Worm (Caenorhabditis elegans) whole organism, L4 larva: ENCODE results near the gene hira-1.

Source experiments
- F10B5.3 ChIP-seq: sonication (generic microtip); optimal IDR thresholded peaks from 2 replicates; lab custom pipeline; 2016; ENCODE audit warnings: mild to moderate bottlenecking, missing genetic modification characterization, missing compliant biosample characterization
- F44E2.7 ChIP-seq: fragments of 200-800 bp; sonication (Bioruptor generic); IDR thresholded peaks from 2 replicates; pipeline ENCODE4 v2.1.2; 2022; ENCODE audit warnings: missing genetic modification characterization, missing compliant biosample characterization
- R02D3.7 ChIP-seq: fragments of 150-350 bp; sonication (generic microtip); optimal IDR thresholded peaks from 3 replicates; lab custom pipeline; 2014; ENCODE audit warnings: missing biosample characterization, missing genetic modification characterization
- T20F7.1 ChIP-seq: fragments of 200-800 bp; sonication (Bioruptor generic); optimal IDR thresholded peaks from 2 replicates; lab custom pipeline; 2018; ENCODE audit warnings: mild to moderate bottlenecking, missing genetic modification characterization, missing compliant biosample characterization
- T26A8.4 ChIP-seq: fragments of 200-800 bp; sonication (Bioruptor generic); IDR thresholded peaks from 2 replicates; pipeline ENCODE4 v1.3.6; 2022; ENCODE audit warnings: missing genetic modification characterization, missing compliant biosample characterization
- Y105C5A.15 ChIP-seq: fragments of 200-800 bp; sonication (Bioruptor generic); IDR thresholded peaks from 2 replicates; pipeline ENCODE4 v1.3.6; 2022; ENCODE audit warnings: missing genetic modification characterization, missing compliant biosample characterization
- ZK546.5 ChIP-seq, 2 experiments: sonication (generic microtip); optimal IDR thresholded peaks; 2 replicates each; lab custom pipeline; 2017; ENCODE audit warnings: missing biosample characterization in 2 of 2, missing genetic modification characterization in 2 of 2
- aha-1 ChIP-seq: fragments of 150-350 bp; peaks from one replicate; lab custom pipeline; 2014; ENCODE audit warnings: missing biosample characterization, missing genetic modification characterization
- ama-1 ChIP-seq: fragments of 150-350 bp; optimal IDR thresholded peaks from 2 replicates; lab custom pipeline; 2014; ENCODE audit warnings: inconsistent platforms, mixed read lengths
- ceh-62 ChIP-seq: sonication (generic microtip); optimal IDR thresholded peaks from 2 replicates; lab custom pipeline; 2017; ENCODE audit warnings: missing biosample characterization, missing genetic modification characterization
- ctbp-1 ChIP-seq: fragments of 200-800 bp; sonication (Bioruptor generic); IDR thresholded peaks from 2 replicates; pipeline ENCODE4 v1.3.6; 2022; ENCODE audit warnings: missing genetic modification reagents, missing genetic modification characterization, missing compliant biosample characterization
- daf-16 ChIP-seq, 3 experiments: sonication (generic microtip); optimal IDR thresholded peaks; 2 replicates each; lab custom pipeline; 2016 to 2017; ENCODE audit warnings: missing genetic modification characterization in 3 of 3, missing genetic modification reagents in 3 of 3, mild to moderate bottlenecking in 2 of 3, missing compliant biosample characterization in 2 of 3, missing biosample characterization in 1 of 3, moderate library complexity in 1 of 3
- daf-8 ChIP-seq: fragments of 200-800 bp; sonication (Bioruptor generic); IDR thresholded peaks from 2 replicates; pipeline ENCODE4 v1.3.6; 2022; ENCODE audit warnings: missing genetic modification characterization, missing compliant biosample characterization
- dpl-1 ChIP-seq: fragments of 150-350 bp; optimal IDR thresholded peaks from 2 replicates; lab custom pipeline; 2014; ENCODE audit warnings: missing biosample characterization, missing genetic modification reagents, missing genetic modification characterization
- fkh-10 ChIP-seq: fragments of 150-350 bp; optimal IDR thresholded peaks from 2 replicates; lab custom pipeline; 2014; ENCODE audit warnings: missing biosample characterization, missing genetic modification reagents, missing genetic modification characterization
- hlh-11 ChIP-seq: fragments of 200-800 bp; sonication (Bioruptor generic); optimal IDR thresholded peaks from 2 replicates; lab custom pipeline; 2018; ENCODE audit warnings: mild to moderate bottlenecking, missing genetic modification characterization, missing compliant biosample characterization
- hlh-30 ChIP-seq: sonication (generic microtip); optimal IDR thresholded peaks from 2 replicates; lab custom pipeline; 2017; ENCODE audit warnings: antibody characterized with exemption, mild to moderate bottlenecking, missing genetic modification characterization, missing compliant biosample characterization; ENCODE audit not compliant: insufficient read depth
- hmg-1.1 ChIP-seq: fragments of 200-800 bp; sonication (Bioruptor generic); IDR thresholded peaks from 2 replicates; pipeline ENCODE4 v1.3.6; 2022; ENCODE audit warnings: missing genetic modification reagents, missing genetic modification characterization, missing compliant biosample characterization
- jun-1 ChIP-seq: fragments of 150-350 bp; optimal IDR thresholded peaks from 2 replicates; lab custom pipeline; 2014; ENCODE audit warnings: missing biosample characterization, missing genetic modification reagents, missing genetic modification characterization
- lin-1 ChIP-seq: fragments of 200-800 bp; sonication (Bioruptor generic); IDR thresholded peaks from 2 replicates; pipeline ENCODE4 v1.3.6; 2022; ENCODE audit warnings: missing genetic modification reagents, missing genetic modification characterization, missing compliant biosample characterization
- lin-38 ChIP-seq: fragments of 200-800 bp; sonication (Bioruptor generic); IDR thresholded peaks from 2 replicates; pipeline ENCODE4 v1.3.6; 2022; ENCODE audit warnings: missing genetic modification reagents, missing genetic modification characterization, missing compliant biosample characterization
- lin-39 ChIP-seq: fragments of 150-350 bp; optimal IDR thresholded peaks from 2 replicates; lab custom pipeline; 2014; ENCODE audit warnings: missing biosample characterization, missing genetic modification reagents, missing genetic modification characterization
- lsy-2 ChIP-seq, 2 experiments: fragments of 150-350 bp in 1 of 2; sonication (generic microtip) in 1 of 2; optimal IDR thresholded peaks; 2 replicates each; lab custom pipeline; 2014 to 2017; ENCODE audit warnings: missing biosample characterization in 2 of 2, missing genetic modification characterization in 2 of 2
- madf-5 ChIP-seq, 2 experiments: fragments of 200-800 bp; sonication (Bioruptor generic); IDR thresholded peaks; 2 replicates each; pipeline ENCODE4 v1.3.6; 2022; ENCODE audit warnings: missing compliant biosample characterization in 2 of 2, missing genetic modification characterization in 2 of 2
- mdl-1 ChIP-seq, 2 experiments: fragments of 150-350 bp in 1 of 2; sonication (generic microtip) in 1 of 2; optimal IDR thresholded peaks; 2 replicates each; lab custom pipeline; 2014 to 2017; ENCODE audit warnings: missing biosample characterization in 2 of 2, missing genetic modification characterization in 2 of 2
- mdt-29 ChIP-seq: fragments of 200-800 bp; sonication (Bioruptor generic); IDR thresholded peaks from 2 replicates; pipeline ENCODE4 v1.3.6; 2022; ENCODE audit warnings: missing genetic modification reagents, missing genetic modification characterization, missing compliant biosample characterization
- mes-2 ChIP-seq: sonication (generic microtip); optimal IDR thresholded peaks from 2 replicates; lab custom pipeline; 2016; ENCODE audit warnings: missing genotype, mild to moderate bottlenecking, missing genetic modification characterization, missing compliant biosample characterization; ENCODE audit not compliant: poor library complexity, severe bottlenecking
- mxl-3 ChIP-seq: fragments of 200-800 bp; sonication (Bioruptor generic); optimal IDR thresholded peaks from 2 replicates; lab custom pipeline; 2018; ENCODE audit warnings: mild to moderate bottlenecking, missing genetic modification characterization, missing compliant biosample characterization
- nhr-28 ChIP-seq: fragments of 150-350 bp; optimal IDR thresholded peaks from 2 replicates; lab custom pipeline; 2014; ENCODE audit warnings: missing biosample characterization, missing genetic modification characterization
- nhr-41 ChIP-seq: fragments of 200-800 bp; sonication (Bioruptor generic); IDR thresholded peaks from 2 replicates; pipeline ENCODE4 v1.3.6; 2022; ENCODE audit warnings: missing genetic modification reagents, missing genetic modification characterization, missing compliant biosample characterization
- nhr-48 ChIP-seq: sonication (generic microtip); optimal IDR thresholded peaks from 2 replicates; lab custom pipeline; 2016; ENCODE audit warnings: mild to moderate bottlenecking, missing genetic modification characterization, missing compliant biosample characterization
- nhr-6 ChIP-seq: fragments of 150-350 bp; optimal IDR thresholded peaks from 2 replicates; lab custom pipeline; 2014; ENCODE audit warnings: missing biosample characterization, missing genetic modification characterization
- nhr-77 ChIP-seq: fragments of 150-350 bp; optimal IDR thresholded peaks from 2 replicates; lab custom pipeline; 2014; ENCODE audit warnings: missing biosample characterization, missing genetic modification characterization
- pha-4 ChIP-seq, 2 experiments: fragments of 150-350 bp in 1 of 2; fragments of 200-800 bp in 1 of 2; sonication (Bioruptor generic) in 1 of 2; IDR thresholded peaks in 1 of 2; optimal IDR thresholded peaks in 1 of 2; 2 replicates each; pipeline versions ENCODE4 v1.3.6 to Lab custom; 2014 to 2022; ENCODE audit warnings: missing genetic modification characterization in 2 of 2, missing genetic modification reagents in 2 of 2, missing biosample characterization in 1 of 2, missing compliant biosample characterization in 1 of 2
- rbr-2 ChIP-seq: sonication (generic microtip); optimal IDR thresholded peaks from 2 replicates; lab custom pipeline; 2016; ENCODE audit warnings: missing genotype, missing genetic modification characterization, missing compliant biosample characterization
- skn-1 ChIP-seq: fragments of 150-350 bp; optimal IDR thresholded peaks from 2 replicates; lab custom pipeline; 2014; ENCODE audit warnings: missing biosample characterization, missing genetic modification characterization
- ztf-7 ChIP-seq: fragments of 150-350 bp; optimal IDR thresholded peaks from 2 replicates; lab custom pipeline; 2014; ENCODE audit warnings: missing biosample characterization, missing genetic modification characterization

Gene hira-1

ce11 chrIII:5165211-5165610, 25.7 kb upstream of the hira-1 start, which contains the start of gene T10F2.2:
TSS of gene T10F2.2 (minus strand) at chrIII:5165311.
- TF ChIP-seq ztf-7 (tag; lab: Kevin White, UChicago) (no peak), fkh-10 (GFP tag; lab: Kevin White, UChicago) (no peak), dpl-1 (no peak), pha-4 (GFP tag; IDR thresholded peaks at IDR 0.05; lab: Robert Waterston, UW) (no peak), pha-4 (tag; optimal IDR thresholded peaks at IDR 0.05; lab: Kevin White, UChicago) (no peak), jun-1 (tag; lab: Kevin White, UChicago) (no peak), nhr-6 (no peak), lin-39 (no peak), ceh-62 (tag; lab: Kevin White, UChicago) (no peak), hmg-1.1 (no peak), aha-1 (tag; lab: Kevin White, UChicago) (no peak), skn-1 (no peak), ctbp-1 (no peak), T20F7.1 (GFP tag; lab: Kevin White, UChicago) (no peak)

DNA sequence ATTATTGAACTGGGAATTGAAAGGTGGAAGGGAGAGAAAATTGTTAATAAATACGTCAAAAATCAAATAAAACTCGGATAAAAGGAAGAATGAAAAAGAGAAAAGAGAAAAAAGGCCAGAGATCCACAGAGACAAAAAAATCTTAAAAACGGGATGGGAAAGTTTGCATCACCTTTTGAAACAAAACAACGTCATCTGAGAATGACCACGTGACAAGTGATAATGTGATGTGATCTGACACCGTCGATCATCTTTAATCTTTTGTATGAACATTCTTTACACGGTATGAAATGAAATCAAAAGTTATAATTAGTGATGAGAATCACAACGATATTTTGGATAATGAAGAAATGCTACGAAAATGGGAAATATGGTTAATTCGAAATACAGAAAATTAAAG, 25.2 kb upstream of the hira-1 start:
- TF ChIP-seq mdl-1 (tag; optimal IDR thresholded peaks at IDR 0.05; lab: Kevin White, UChicago) (peak in 1 of 2 experiments; percentile 4), hlh-11 (tag; lab: Kevin White, UChicago) (peak; percentile 19), ZK546.5 (tag; optimal IDR thresholded peaks at IDR 0.05; lab: Kevin White, UChicago) (no peak), lin-1 (GFP tag; lab: Robert Waterston, UW) (no peak), madf-5 (GFP tag; IDR thresholded peaks at IDR 0.05; lab: Robert Waterston, UW) (no peak), nhr-28 (tag; lab: Kevin White, UChicago) (peak; percentile 29), lsy-2 (tag; optimal IDR thresholded peaks at IDR 0.05; lab: Kevin White, UChicago) (no peak), nhr-77 (tag; lab: Kevin White, UChicago) (peak; percentile 16), hlh-30 (peak; percentile 60), daf-8 (GFP tag; lab: Robert Waterston, UW) (no peak), F44E2.7 (GFP tag; lab: Robert Waterston, UW) (no peak), nhr-48 (tag; lab: Kevin White, UChicago) (no peak), fkh-10 (GFP tag; lab: Kevin White, UChicago) (no peak), Y105C5A.15 (no peak), ama-1 (lab: Kevin White, UChicago) (no peak), mxl-3 (GFP tag; lab: Kevin White, UChicago) (no peak), mes-2 (tag; lab: Kevin White, UChicago) (no peak), daf-16 (GFP tag; optimal IDR thresholded peaks at IDR 0.05; lab: Kevin White, UChicago) (no peak), daf-16 (tag; optimal IDR thresholded peaks at IDR 0.05; lab: Kevin White, UChicago) (no peak)

DNA sequence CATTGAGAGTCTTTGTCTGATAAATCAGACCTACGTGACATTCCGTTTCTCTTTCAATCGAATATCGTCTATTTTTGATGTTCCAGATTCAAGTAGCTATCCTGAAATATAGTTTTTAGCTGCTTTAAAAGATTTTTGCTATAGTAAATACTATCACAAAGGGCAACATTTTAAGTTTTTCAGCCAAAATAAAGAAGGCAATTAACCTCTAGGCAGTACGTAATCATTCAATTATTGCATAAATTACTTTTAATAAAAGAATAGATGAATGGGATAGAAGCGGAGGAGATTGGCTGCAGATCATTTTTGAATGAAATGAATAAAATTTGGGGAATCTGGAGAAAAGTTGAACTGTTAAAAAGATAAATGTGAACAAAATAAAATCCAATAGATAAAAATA, 21.2 kb upstream of the hira-1 start, which contains the start of gene ulp-1:
TSS of gene ulp-1 (minus strand) at position 101 of the 400 bp plus-strand sequence.
- TF ChIP-seq Y105C5A.15, result no peak
- peak; percentile 14 for TF ChIP-seq F10B5.3
- no peak for TF ChIP-seq T20F7.1 (GFP tag; lab: Kevin White, UChicago)
- peak; percentile 24; the same call in 1 of the 2 replicates for TF ChIP-seq lin-38 (GFP tag; lab: Robert Waterston, UW)

DNA sequence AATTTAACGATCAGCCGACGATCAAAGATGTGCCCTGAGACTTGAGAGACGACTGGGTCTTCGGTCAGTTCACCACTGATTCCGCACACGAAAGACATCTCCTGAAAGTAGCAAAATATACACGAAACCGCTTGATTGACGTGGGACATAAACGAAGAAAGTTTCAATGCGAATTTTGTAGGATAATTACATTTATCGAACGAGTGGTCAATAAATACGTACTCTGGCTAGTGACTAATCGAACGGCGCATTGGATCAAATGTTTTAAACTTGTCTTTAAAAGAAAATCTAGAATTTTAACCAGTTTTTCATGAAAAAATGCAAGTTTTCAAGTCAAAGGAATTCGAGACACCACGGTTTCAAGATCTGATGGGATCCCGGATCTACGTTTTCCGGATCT, 19.0 kb upstream of the hira-1 start, which contains the start of gene prp-19:
TSS of gene prp-19 (minus strand) at position 101 of the 400 bp plus-strand sequence.
- no peak for TF ChIP-seq R02D3.7 (tag; lab: Kevin White, UChicago)
- TF ChIP-seq nhr-28 (tag; lab: Kevin White, UChicago), result no peak
- TF ChIP-seq aha-1 (tag; lab: Kevin White, UChicago), result peak; percentile 74
- no peak for TF ChIP-seq T26A8.4 (GFP tag; lab: Robert Waterston, UW)
- no peak for TF ChIP-seq nhr-41 (GFP tag; lab: Robert Waterston, UW)
- no peak for TF ChIP-seq mdt-29 (GFP tag; lab: Robert Waterston, UW)
- TF ChIP-seq rbr-2 (tag; lab: Kevin White, UChicago), result no peak
